Worm (Caenorhabditis elegans): ENCODE measurements around the gene nstp-9.
A peak's percentile ranks its signal among the peaks of the same experiment; 100 is the strongest.

- peak; percentile 95 for TF ChIP-seq ztf-23 (GFP tag; IDR thresholded peaks at IDR 0.05)
- TF ChIP-seq tab-1 (GFP tag; IDR thresholded peaks at IDR 0.05), result peak; percentile 90
- peak; percentile 79 for TF ChIP-seq cog-1 (tag; optimal IDR thresholded peaks at IDR 0.05)
- peak; percentile 95 for TF ChIP-seq flt-1 (GFP tag; IDR thresholded peaks at IDR 0.05)
Measured at ce11 chrX:10963453-10964046, 44.0 kb upstream of the nstp-9 start, which contains the start of gene nas-10.

Data from whole organism, midembryonic.